Fruit fly (Drosophila melanogaster) whole organism, embryonic: ENCODE measurements around the gene Cpr66Cb.

Source experiments
- Abd-B ChIP-seq: fragments of 200-800 bp; sonication (Bioruptor generic); optimal IDR thresholded peaks from 2 replicates; lab custom pipeline; 2018; ENCODE audit warnings: missing biosample characterization, mild to moderate bottlenecking, missing genetic modification characterization, moderate library complexity
- Ada2b ChIP-seq: fragments of 200-800 bp; sonication (Bioruptor generic); IDR thresholded peaks from 2 replicates; pipeline ENCODE4 v1.3.6; 2022; ENCODE audit warnings: missing biosample characterization, missing genetic modification characterization
- CG10321 ChIP-seq: fragments of 200-800 bp; sonication (Bioruptor generic); IDR thresholded peaks from 2 replicates; pipeline ENCODE4 v1.3.6; 2022; ENCODE audit warnings: missing biosample characterization, missing genetic modification characterization
- CG10543 ChIP-seq: fragments of 200-800 bp; sonication (Bioruptor generic); optimal IDR thresholded peaks from 3 replicates; lab custom pipeline; 2017; ENCODE audit warnings: missing biosample characterization, mild to moderate bottlenecking, missing genetic modification characterization, moderate library complexity
- CG13123 ChIP-seq: fragments of 200-800 bp; sonication (Bioruptor generic); optimal IDR thresholded peaks from 2 replicates; lab custom pipeline; 2016; ENCODE audit warnings: missing biosample characterization, missing genetic modification characterization
- CG15269 ChIP-seq: fragments of 200-800 bp; sonication (Bioruptor generic); optimal IDR thresholded peaks from 2 replicates; lab custom pipeline; 2018; ENCODE audit warnings: missing biosample characterization, mild to moderate bottlenecking, missing genetic modification characterization, moderate library complexity
- CG15696 ChIP-seq: fragments of 200-800 bp; sonication (Bioruptor generic); optimal IDR thresholded peaks from 2 replicates; lab custom pipeline; 2019; ENCODE audit warnings: missing biosample characterization, mild to moderate bottlenecking, missing genetic modification characterization, moderate library complexity
- CG1602 ChIP-seq: fragments of 200-800 bp; sonication (Bioruptor generic); optimal IDR thresholded peaks from 3 replicates; lab custom pipeline; 2016; ENCODE audit warnings: missing biosample characterization, missing genetic modification characterization
- CG1647 ChIP-seq: fragments of 200-800 bp; sonication (Bioruptor generic); optimal IDR thresholded peaks from 3 replicates; lab custom pipeline; 2016; ENCODE audit warnings: missing biosample characterization, missing genetic modification characterization
- CG17568 ChIP-seq: fragments of 200-800 bp; sonication (Bioruptor generic); optimal IDR thresholded peaks from 2 replicates; lab custom pipeline; 2018; ENCODE audit warnings: missing biosample characterization, mild to moderate bottlenecking, missing genetic modification characterization, moderate library complexity
- CG32772 ChIP-seq: fragments of 200-800 bp; sonication (Bioruptor generic); IDR thresholded peaks from 2 replicates; pipeline ENCODE4 v1.3.6; 2022; ENCODE audit warnings: missing biosample characterization, missing genetic modification characterization
- CG3838 ChIP-seq: fragments of 200-800 bp; sonication (Bioruptor generic); optimal IDR thresholded peaks from 3 replicates; lab custom pipeline; 2016; ENCODE audit warnings: missing biosample characterization, missing genetic modification characterization
- CG43689 ChIP-seq: fragments of 200-800 bp; sonication (Bioruptor generic); IDR thresholded peaks from 2 replicates; pipeline ENCODE4 v1.3.6; 2022; ENCODE audit warnings: missing biosample characterization, missing genetic modification characterization
- CG6854 ChIP-seq: fragments of 200-800 bp; sonication (Bioruptor generic); optimal IDR thresholded peaks from 3 replicates; lab custom pipeline; 2017; ENCODE audit warnings: missing biosample characterization, mild to moderate bottlenecking, missing genetic modification characterization
- CG8281 ChIP-seq: fragments of 200-800 bp; sonication (Bioruptor generic); optimal IDR thresholded peaks from 2 replicates; lab custom pipeline; 2018; ENCODE audit warnings: missing biosample characterization, mild to moderate bottlenecking, missing genetic modification characterization, moderate library complexity
- CG9215 ChIP-seq: fragments of 200-800 bp; sonication (Bioruptor generic); IDR thresholded peaks from 2 replicates; pipeline ENCODE4 v1.3.6; 2022; ENCODE audit warnings: missing biosample characterization, missing genetic modification characterization
- CG9727 ChIP-seq: fragments of 200-800 bp; sonication (Bioruptor generic); optimal IDR thresholded peaks from 3 replicates; lab custom pipeline; 2017; ENCODE audit warnings: missing biosample characterization, mild to moderate bottlenecking, missing genetic modification characterization
- CTCF ChIP-seq: fragments of 200-800 bp; sonication (Bioruptor generic); optimal IDR thresholded peaks from 2 replicates; lab custom pipeline; 2017; ENCODE audit warnings: missing biosample characterization, mild to moderate bottlenecking, missing genetic modification characterization, moderate library complexity
- Dfd ChIP-seq, 2 experiments: fragments of >200 bp; optimal IDR thresholded peaks; 2 replicates each; lab custom pipeline; 2017; ENCODE audit warnings: missing biosample characterization in 2 of 2, missing genetic modification characterization in 2 of 2
- Drgx ChIP-seq: fragments of 200-800 bp; sonication (Bioruptor generic); IDR thresholded peaks from 2 replicates; pipeline ENCODE4 v1.3.6; 2022; ENCODE audit warnings: missing biosample characterization, missing genetic modification characterization
- E2f1 ChIP-seq: fragments of 200-800 bp; sonication (Bioruptor generic); IDR thresholded peaks from 2 replicates; pipeline ENCODE4 v1.3.6; 2022; ENCODE audit warnings: missing biosample characterization, missing genetic modification characterization
- E2f2 ChIP-seq: fragments of 200-800 bp; sonication (Bioruptor generic); IDR thresholded peaks from 2 replicates; pipeline ENCODE4 v1.3.6; 2022; ENCODE audit warnings: missing biosample characterization, missing genetic modification characterization
- H2.0 ChIP-seq: fragments of 200-800 bp; sonication (Bioruptor generic); IDR thresholded peaks from 2 replicates; pipeline ENCODE4 v1.3.6; 2022; ENCODE audit warnings: missing biosample characterization, missing genetic modification characterization
- Hr3 ChIP-seq: fragments of 200-800 bp; sonication (Bioruptor generic); optimal IDR thresholded peaks from 3 replicates; lab custom pipeline; 2016; ENCODE audit warnings: missing biosample characterization, missing genetic modification characterization
- Lim3 ChIP-seq: fragments of 200-800 bp; sonication (Bioruptor generic); IDR thresholded peaks from 2 replicates; pipeline ENCODE4 v1.3.6; 2022; ENCODE audit warnings: missing biosample characterization, missing genetic modification characterization
- MBD-R2 ChIP-seq: fragments of 200-800 bp; sonication (Bioruptor generic); IDR thresholded peaks from 2 replicates; pipeline ENCODE4 v1.3.6; 2022; ENCODE audit warnings: missing biosample characterization, missing genetic modification characterization
- Med ChIP-seq: fragments of 200-800 bp; sonication (Bioruptor generic); peaks from one replicate; lab custom pipeline; 2016; ENCODE audit warnings: missing biosample characterization, missing genetic modification characterization, mild to moderate bottlenecking, inconsistent platforms, moderate library complexity
- Mrtf ChIP-seq: fragments of 200-800 bp; sonication (Bioruptor generic); IDR thresholded peaks from 3 replicates; pipeline ENCODE4 v1.3.6; 2022; ENCODE audit warnings: missing biosample characterization, missing genetic modification characterization
- Neu2 ChIP-seq: fragments of 200-800 bp; sonication (Bioruptor generic); optimal IDR thresholded peaks from 3 replicates; lab custom pipeline; 2016; ENCODE audit warnings: missing biosample characterization, missing genetic modification characterization, borderline replicate concordance
- Scr ChIP-seq: fragments of 200-800 bp; sonication (Bioruptor generic); IDR thresholded peaks from 2 replicates; pipeline ENCODE4 v1.3.6; 2022; ENCODE audit warnings: missing biosample characterization, missing genetic modification characterization; ENCODE audit not compliant: partially characterized antibody
- Sry-β ChIP-seq: fragments of 200-800 bp; sonication (Bioruptor generic); optimal IDR thresholded peaks from 2 replicates; lab custom pipeline; 2018; ENCODE audit warnings: missing biosample characterization, mild to moderate bottlenecking, missing genetic modification characterization, moderate library complexity
- Ssrp ChIP-seq: fragments of 200-800 bp; sonication (Bioruptor generic); optimal IDR thresholded peaks from 2 replicates; lab custom pipeline; 2018; ENCODE audit warnings: missing biosample characterization, mild to moderate bottlenecking, missing genetic modification characterization, moderate library complexity
- Tbp ChIP-seq: fragments of >200 bp; optimal IDR thresholded peaks from 2 replicates; lab custom pipeline; 2018; ENCODE audit warnings: missing biosample characterization, missing genetic modification characterization
- Xrp1 ChIP-seq: fragments of 200-800 bp; sonication (Bioruptor generic); IDR thresholded peaks from 2 replicates; pipeline ENCODE4 v1.3.6; 2022; ENCODE audit warnings: missing biosample characterization, missing genetic modification characterization
- ap ChIP-seq: fragments of 200-800 bp; sonication (Bioruptor generic); IDR thresholded peaks from 2 replicates; pipeline ENCODE4 v1.3.6; 2022; ENCODE audit warnings: missing biosample characterization, missing genetic modification characterization
- ara ChIP-seq: fragments of 200-800 bp; sonication (Bioruptor generic); IDR thresholded peaks from 2 replicates; pipeline ENCODE4 v1.3.6; 2022; ENCODE audit warnings: missing biosample characterization, missing genetic modification characterization
- bcd ChIP-seq: fragments of 200-800 bp; sonication (Bioruptor generic); optimal IDR thresholded peaks from 2 replicates; lab custom pipeline; 2017; ENCODE audit warnings: missing biosample characterization, mild to moderate bottlenecking, missing genetic modification characterization
- cato ChIP-seq: fragments of 200-800 bp; sonication (Bioruptor generic); optimal IDR thresholded peaks from 2 replicates; lab custom pipeline; 2016; ENCODE audit warnings: missing biosample characterization, missing genetic modification characterization, borderline replicate concordance
- chif ChIP-seq, 2 experiments: fragments of 200-800 bp; sonication (Bioruptor generic); optimal IDR thresholded peaks; 3 replicates each; lab custom pipeline; 2016; ENCODE audit warnings: missing biosample characterization in 2 of 2, missing genetic modification characterization in 2 of 2
- exex ChIP-seq: fragments of 200-800 bp; sonication (Bioruptor generic); optimal IDR thresholded peaks from 4 replicates; lab custom pipeline; 2018; ENCODE audit warnings: missing biosample characterization, mild to moderate bottlenecking, missing genetic modification characterization, moderate library complexity
- lbe ChIP-seq: fragments of 200-800 bp; sonication (Bioruptor generic); optimal IDR thresholded peaks from 2 replicates; lab custom pipeline; 2016; ENCODE audit warnings: missing biosample characterization, mild to moderate bottlenecking, missing genetic modification characterization
- lov ChIP-seq, 2 experiments: fragments of 200-800 bp in 1 of 2; fragments of >200 bp in 1 of 2; sonication (Bioruptor generic) in 1 of 2; IDR thresholded peaks in 1 of 2; optimal IDR thresholded peaks in 1 of 2; 2 replicates in 1 of 2; 3 replicates in 1 of 2; pipeline versions ENCODE4 v1.3.6 to Lab custom; 2017 to 2022; ENCODE audit warnings: missing biosample characterization in 1 of 2, missing genetic modification characterization in 1 of 2
- nerfin-1 ChIP-seq: fragments of 200-800 bp; sonication (Bioruptor generic); optimal IDR thresholded peaks from 3 replicates; lab custom pipeline; 2019; ENCODE audit warnings: missing biosample characterization, mild to moderate bottlenecking, missing genetic modification characterization, moderate library complexity
- nom ChIP-seq: fragments of 200-800 bp; sonication (Bioruptor generic); optimal IDR thresholded peaks from 2 replicates; lab custom pipeline; 2017; ENCODE audit warnings: missing biosample characterization, missing genetic modification characterization, mild to moderate bottlenecking, moderate library complexity, missing genetic modification reagents
- odd ChIP-seq: fragments of 200-800 bp; sonication (Bioruptor generic); optimal IDR thresholded peaks from 2 replicates; lab custom pipeline; 2017; ENCODE audit warnings: missing biosample characterization, mild to moderate bottlenecking, missing genetic modification characterization
- pfk ChIP-seq: fragments of 200-800 bp; sonication (Bioruptor generic); optimal IDR thresholded peaks from 2 replicates; lab custom pipeline; 2018; ENCODE audit warnings: missing biosample characterization, mild to moderate bottlenecking, missing genetic modification characterization, moderate library complexity
- seq ChIP-seq: fragments of 200-800 bp; sonication (Bioruptor generic); IDR thresholded peaks from 2 replicates; pipeline ENCODE4 v1.3.6; 2022; ENCODE audit warnings: missing biosample characterization, missing genetic modification characterization
- tio ChIP-seq: fragments of 200-800 bp; sonication (Bioruptor generic); optimal IDR thresholded peaks from 2 replicates; lab custom pipeline; 2017; ENCODE audit warnings: missing biosample characterization, missing genetic modification characterization, inconsistent platforms
- tup ChIP-seq: fragments of 200-800 bp; sonication (Bioruptor generic); optimal IDR thresholded peaks from 2 replicates; lab custom pipeline; 2016; ENCODE audit warnings: missing biosample characterization, mild to moderate bottlenecking, missing genetic modification characterization, moderate library complexity

Cpr66Cb gene

DNA sequence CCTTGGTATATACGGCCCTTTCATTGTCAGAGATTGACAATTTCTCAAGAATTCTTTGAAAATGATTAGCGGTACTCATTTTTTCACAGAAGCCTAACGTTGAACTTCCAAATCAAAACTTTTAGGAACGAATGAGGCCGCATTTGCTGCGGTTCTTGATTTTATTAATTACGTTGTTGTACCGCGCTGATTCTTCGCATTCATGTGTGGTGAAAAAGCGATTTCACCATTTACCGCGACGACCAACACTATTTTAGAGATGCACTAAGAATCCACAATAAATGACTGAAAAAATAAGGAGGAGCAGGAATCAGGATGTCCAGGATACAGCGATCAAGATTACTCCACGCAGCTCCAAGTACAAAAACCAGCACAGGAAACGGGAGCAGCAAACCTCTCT lies 32.6 kb upstream of the Cpr66Cb start, which contains the start of the genes CG7194 and Sbp2 (continued):
- no peak for TF ChIP-seq Tbp (GFP tag; lab: Kevin White, UChicago)
- TF ChIP-seq MBD-R2, result peak; percentile 49
- TF ChIP-seq ara (GFP tag; lab: Robert Waterston, UW), result no peak
- TF ChIP-seq Ada2b, result no peak
- TF ChIP-seq exex, result no peak
- peak; percentile 47 for TF ChIP-seq CTCF (GFP tag; lab: Kevin White, UChicago)
- TF ChIP-seq E2f2 (GFP tag; lab: Robert Waterston, UW), result peak; percentile 69
- TF ChIP-seq Hr3 (GFP tag; lab: Kevin White, UChicago), result no peak
- no peak for TF ChIP-seq odd (GFP tag; lab: Kevin White, UChicago)

- TF ChIP-seq pfk (GFP tag; lab: Kevin White, UChicago), result no peak
- TF ChIP-seq Xrp1 (GFP tag; lab: Robert Waterston, UW), result no peak
- no peak for TF ChIP-seq CG17568 (GFP tag; lab: Kevin White, UChicago)
- TF ChIP-seq Neu2 (GFP tag; lab: Kevin White, UChicago), result no peak
- TF ChIP-seq H2.0, result no peak
- no peak for TF ChIP-seq Mrtf
- TF ChIP-seq cato, result no peak
- TF ChIP-seq Dfd (GFP tag; optimal IDR thresholded peaks at IDR 0.05; lab: Kevin White, UChicago), result no peak
These were observed 29.6 kb upstream of the Cpr66Cb start, which contains the start of gene Gr66a for dm6 chr3L:8306880-8307279. TSS of gene Gr66a (minus strand) at chr3L:8306980.

DNA sequence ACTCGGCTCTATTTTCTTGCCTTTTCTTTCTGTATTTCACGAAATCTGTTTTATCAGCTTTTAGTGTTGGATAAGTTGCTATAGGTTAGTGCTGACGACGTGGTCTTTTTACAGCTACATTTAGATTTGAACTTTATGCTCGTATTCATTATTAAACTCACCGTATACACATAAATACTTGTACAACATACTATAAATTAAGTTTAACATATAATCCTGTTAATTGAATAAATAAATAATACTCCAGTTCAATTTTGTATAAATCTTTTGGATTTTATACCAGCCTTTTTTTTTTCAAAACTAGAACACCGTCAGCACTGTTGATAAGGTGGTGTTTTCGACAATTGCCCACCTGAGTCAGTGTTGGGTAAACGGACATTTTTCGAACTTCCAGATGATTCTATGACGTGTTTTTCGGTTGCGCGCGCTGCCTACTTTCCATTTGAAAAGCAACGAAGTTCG lies 27.6 kb upstream of the Cpr66Cb start, which contains the start of gene BI-1:
BI-1 (minus strand) TSS at position 51 of the 462 bp plus-strand sequence.
- peak; percentile 66 for TF ChIP-seq Med (GFP tag; lab: Kevin White, UChicago)
- TF ChIP-seq CG13123 (GFP tag; lab: Kevin White, UChicago), result no peak
- TF ChIP-seq CG15696 (tag; lab: Kevin White, UChicago), result peak; percentile 61
- no peak for TF ChIP-seq lov (optimal IDR thresholded peaks at IDR 0.05; lab: Kevin White, UChicago)
- no peak for TF ChIP-seq lov (GFP tag; IDR thresholded peaks at IDR 0.05; lab: Robert Waterston, UW)
- TF ChIP-seq CG9215, result no peak; the same call in 1 of the 2 replicates
- peak; percentile 24; the same call in 1 of the 2 replicates for TF ChIP-seq CG32772
- TF ChIP-seq Lim3, result no peak
- no peak for TF ChIP-seq CG3838 (GFP tag; lab: Kevin White, UChicago)
- peak; percentile 46 for TF ChIP-seq nom
- TF ChIP-seq CG8281 (tag; lab: Kevin White, UChicago), result no peak
- TF ChIP-seq Drgx (GFP tag; lab: Robert Waterston, UW), result no peak
- TF ChIP-seq CG1647 (GFP tag; lab: Kevin White, UChicago), result peak; percentile 41
- no peak for TF ChIP-seq odd (GFP tag; lab: Kevin White, UChicago)
- peak; percentile 70 for TF ChIP-seq nerfin-1 (tag; lab: Kevin White, UChicago)
- peak; percentile 63 for TF ChIP-seq CG9727
- no peak for TF ChIP-seq seq
- no peak for TF ChIP-seq Scr (GFP tag; lab: Robert Waterston, UW)
- peak; percentile 39 for TF ChIP-seq Ssrp (tag; lab: Kevin White, UChicago)
- no peak for TF ChIP-seq CG10321 (GFP tag; lab: Robert Waterston, UW)
- TF ChIP-seq tup, result peak; percentile 39
- TF ChIP-seq bcd (GFP tag; lab: Kevin White, UChicago), result peak; percentile 74
- peak; percentile 43 for TF ChIP-seq CG1602
- TF ChIP-seq E2f1 (GFP tag; lab: Robert Waterston, UW), result no peak
- TF ChIP-seq CG15269 (tag; lab: Kevin White, UChicago), result no peak
- TF ChIP-seq CG6854 (GFP tag; lab: Kevin White, UChicago), result no peak
- TF ChIP-seq Abd-B (GFP tag; lab: Kevin White, UChicago), result no peak
- peak; percentile 99 for TF ChIP-seq Sry-β
- peak; percentile 78 for TF ChIP-seq CG10543 (GFP tag; lab: Kevin White, UChicago)
- no peak for TF ChIP-seq CG43689
- TF ChIP-seq ara (GFP tag; lab: Robert Waterston, UW), result no peak
- TF ChIP-seq chif (GFP tag; optimal IDR thresholded peaks at IDR 0.05; lab: Kevin White, UChicago), result peak in 1 of 2 experiments; percentile 0
- TF ChIP-seq lbe, result peak; percentile 48
- no peak for TF ChIP-seq tio (GFP tag; lab: Kevin White, UChicago)
- no peak for TF ChIP-seq ap (GFP tag; lab: Robert Waterston, UW)
